Worm (Caenorhabditis elegans) whole organism, midembryonic: ENCODE results near the gene col-14.

Experiments
- T22C8.4 ChIP-seq: fragments of 200-800 bp; sonication (Bioruptor generic); IDR thresholded peaks from 2 replicates; pipeline ENCODE4 v1.3.6; 2022; ENCODE audit warnings: missing genetic modification characterization, missing compliant biosample characterization
- flt-1 ChIP-seq: fragments of 200-800 bp; sonication (Bioruptor generic); IDR thresholded peaks from 2 replicates; pipeline ENCODE4 v1.3.6; 2022; ENCODE audit warnings: missing genetic modification characterization, missing compliant biosample characterization
- klf-2 ChIP-seq: fragments of 200-800 bp; sonication (Bioruptor generic); conservative IDR thresholded peaks from 2 replicates; pipeline ENCODE4 v1.3.6; 2022; ENCODE audit warnings: missing genetic modification reagents, missing genetic modification characterization, missing compliant biosample characterization
- med-1 ChIP-seq: sonication (generic microtip); optimal IDR thresholded peaks from 2 replicates; lab custom pipeline; 2017; ENCODE audit warnings: missing genetic modification characterization, mild to moderate bottlenecking, missing compliant biosample characterization, antibody characterized with exemption, missing genetic modification reagents; ENCODE audit not compliant: insufficient read depth
- ref-1 ChIP-seq: fragments of 200-800 bp; sonication (Bioruptor generic); conservative IDR thresholded peaks from 2 replicates; pipeline ENCODE4 v1.3.6; 2022; ENCODE audit warnings: missing genetic modification reagents, missing genetic modification characterization, missing compliant biosample characterization

- TF ChIP-seq T22C8.4 (no peak), flt-1 (GFP tag; lab: Robert Waterston, UW) (no peak), med-1 (GFP tag; lab: Kevin White, UChicago) (no peak), ref-1 (no peak), klf-2 (GFP tag; lab: Robert Waterston, UW) (no peak)
Measured at ce11 chrIV:7796432-7797113, 43.4 kb downstream of the col-14 start, which contains the start of gene sgo-1.
